Fruit fly (Drosophila melanogaster): ENCODE data around the gene jigr1.

Gene jigr1

dm6 chr3R:25640463-25640862 lies 2.8 kb downstream of the jigr1 start (continued):
- no peak for TF ChIP-seq dac (GFP tag; optimal IDR thresholded peaks at IDR 0.05)
- TF ChIP-seq OdsH (GFP tag; optimal IDR thresholded peaks at IDR 0.05), result peak; percentile 89
- peak; percentile 86 for TF ChIP-seq achi (GFP tag; optimal IDR thresholded peaks at IDR 0.05)
- peak; percentile 42 for TF ChIP-seq Lpt (GFP tag; optimal IDR thresholded peaks at IDR 0.05)
- TF ChIP-seq cyc (GFP tag; optimal IDR thresholded peaks at IDR 0.05), result peak; percentile 92
- peak; percentile 94 for TF ChIP-seq Met (GFP tag; optimal IDR thresholded peaks at IDR 0.05)
- TF ChIP-seq Sox15 (GFP tag; optimal IDR thresholded peaks at IDR 0.05), result peak; percentile 76
- TF ChIP-seq CG10669 (GFP tag; optimal IDR thresholded peaks at IDR 0.05), result peak; percentile 83
- peak; percentile 84 for TF ChIP-seq CG11902 (GFP tag; optimal IDR thresholded peaks at IDR 0.05)
- TF ChIP-seq esn (GFP tag; optimal IDR thresholded peaks at IDR 0.05), result peak; percentile 96
- TF ChIP-seq dsx (GFP tag; optimal IDR thresholded peaks at IDR 0.05; ENCODE audit: poor library complexity, severe bottlenecking), result peak; percentile 83
- peak; percentile 92 for TF ChIP-seq lz (GFP tag; optimal IDR thresholded peaks at IDR 0.05)
- peak; percentile 94 for TF ChIP-seq CG6854 (GFP tag; optimal IDR thresholded peaks at IDR 0.05)
- TF ChIP-seq fkh (GFP tag; optimal IDR thresholded peaks at IDR 0.05), result peak; percentile 21
- no peak for TF ChIP-seq CG11294 (GFP tag; IDR thresholded peaks at IDR 0.05)
- TF ChIP-seq CG15336 (GFP tag; IDR thresholded peaks at IDR 0.05), result peak; percentile 31; the same call in 1 of the 2 replicates
- peak; percentile 92 for TF ChIP-seq Eip93F (GFP tag; optimal IDR thresholded peaks at IDR 0.05)
- peak; percentile 87 for TF ChIP-seq CG31627 (GFP tag; optimal IDR thresholded peaks at IDR 0.05)
- peak; percentile 90 for TF ChIP-seq CG3919 (GFP tag; optimal IDR thresholded peaks at IDR 0.05)
- peak; percentile 85 for TF ChIP-seq pdm3 (GFP tag; optimal IDR thresholded peaks at IDR 0.05)

dm6 chr3R:25644172-25644571 lies 6.5 kb downstream of the jigr1 start:
- TF ChIP-seq achi (GFP tag; optimal IDR thresholded peaks at IDR 0.05) (peak; percentile 14), CG11762 (GFP tag; optimal IDR thresholded peaks at IDR 0.05; ENCODE audit: insufficient read depth) (no peak), OdsH (GFP tag; optimal IDR thresholded peaks at IDR 0.05) (no peak), Ets96B (tag; optimal IDR thresholded peaks at IDR 0.05) (peak; percentile 9), Eip78C (GFP tag) (peak; percentile 65), CG6808 (GFP tag; optimal IDR thresholded peaks at IDR 0.05) (peak; percentile 31), CG10669 (GFP tag; optimal IDR thresholded peaks at IDR 0.05) (peak; percentile 19), spab (GFP tag; optimal IDR thresholded peaks at IDR 0.05) (peak; percentile 3), Eip75B (GFP tag; optimal IDR thresholded peaks at IDR 0.05) (peak; percentile 14), CG15336 (GFP tag; IDR thresholded peaks at IDR 0.05) (no peak), CG8319 (GFP tag; optimal IDR thresholded peaks at IDR 0.05) (no peak), Sox15 (GFP tag; optimal IDR thresholded peaks at IDR 0.05) (no peak), Eip93F (GFP tag; optimal IDR thresholded peaks at IDR 0.05) (no peak), Met (GFP tag; optimal IDR thresholded peaks at IDR 0.05) (no peak), CG6163 (GFP tag; IDR thresholded peaks at IDR 0.05) (0 out of 3 replicates have a peak, but pooled peaks have one; percentile 26)

dm6 chr3R:25646882-25647518 lies 9.4 kb downstream of the jigr1 start:
- TF ChIP-seq Sox15 (GFP tag; optimal IDR thresholded peaks at IDR 0.05) (peak; percentile 89), spab (GFP tag; optimal IDR thresholded peaks at IDR 0.05) (peak; percentile 44), achi (GFP tag; optimal IDR thresholded peaks at IDR 0.05) (peak; percentile 81), Gug (GFP tag; IDR thresholded peaks at IDR 0.05) (peak; percentile 81), Hr39 (GFP tag; optimal IDR thresholded peaks at IDR 0.05) (peak; percentile 96), svp (GFP tag) (peak; percentile 99), Lpt (GFP tag; optimal IDR thresholded peaks at IDR 0.05) (peak; percentile 39), CG6276 (GFP tag; optimal IDR thresholded peaks at IDR 0.05) (no peak), topi (GFP tag; optimal IDR thresholded peaks at IDR 0.05) (peak; percentile 85), dac (GFP tag; optimal IDR thresholded peaks at IDR 0.05) (peak; percentile 85), CG3919 (GFP tag; optimal IDR thresholded peaks at IDR 0.05) (peak; percentile 86), acj6 (GFP tag; optimal IDR thresholded peaks at IDR 0.05) (peak; percentile 87), CG9139 (GFP tag; optimal IDR thresholded peaks at IDR 0.05) (peak; percentile 18), fd59A (GFP tag; optimal IDR thresholded peaks at IDR 0.05) (peak; percentile 68), pdm3 (GFP tag; optimal IDR thresholded peaks at IDR 0.05) (peak; percentile 88), vri (GFP tag; optimal IDR thresholded peaks at IDR 0.05) (peak; percentile 48), Blimp-1 (GFP tag; optimal IDR thresholded peaks at IDR 0.05) (peak; percentile 68), CG3032 (tag; optimal IDR thresholded peaks at IDR 0.05) (peak; percentile 86), Met (GFP tag; optimal IDR thresholded peaks at IDR 0.05) (peak; percentile 90), CG16779 (tag; optimal IDR thresholded peaks at IDR 0.05) (peak; percentile 81), CG6792 (GFP tag; optimal IDR thresholded peaks at IDR 0.05) (peak; percentile 85), CG10631 (GFP tag; optimal IDR thresholded peaks at IDR 0.05) (peak; percentile 92), Eip75B (GFP tag; optimal IDR thresholded peaks at IDR 0.05) (peak; percentile 88), salr (GFP tag; optimal IDR thresholded peaks at IDR 0.05) (peak; percentile 58 to 76), lz (GFP tag; optimal IDR thresholded peaks at IDR 0.05) (peak; percentile 93), CG11902 (GFP tag; optimal IDR thresholded peaks at IDR 0.05) (peak; percentile 89), Smox (GFP tag; optimal IDR thresholded peaks at IDR 0.05) (peak; percentile 86), CG7368 (GFP tag; optimal IDR thresholded peaks at IDR 0.05) (peak; percentile 79), OdsH (GFP tag; optimal IDR thresholded peaks at IDR 0.05) (peak; percentile 86)
